Worm (Caenorhabditis elegans) whole organism, midembryonic: ENCODE data around the gene srw-8.

Source experiments
- T22C8.4 ChIP-seq: fragments of 200-800 bp; sonication (Bioruptor generic); IDR thresholded peaks from 2 replicates; pipeline ENCODE4 v1.3.6; 2022; ENCODE audit warnings: missing genetic modification characterization, missing compliant biosample characterization
- cog-1 ChIP-seq: sonication (generic microtip); optimal IDR thresholded peaks from 2 replicates; lab custom pipeline; 2016; ENCODE audit warnings: missing genetic modification characterization, missing compliant biosample characterization
- med-1 ChIP-seq: sonication (generic microtip); optimal IDR thresholded peaks from 2 replicates; lab custom pipeline; 2017; ENCODE audit warnings: missing genetic modification characterization, mild to moderate bottlenecking, missing compliant biosample characterization, antibody characterized with exemption, missing genetic modification reagents; ENCODE audit not compliant: insufficient read depth
- ref-1 ChIP-seq: fragments of 200-800 bp; sonication (Bioruptor generic); conservative IDR thresholded peaks from 2 replicates; pipeline ENCODE4 v1.3.6; 2022; ENCODE audit warnings: missing genetic modification reagents, missing genetic modification characterization, missing compliant biosample characterization
- tab-1 ChIP-seq: fragments of 200-800 bp; sonication (Bioruptor generic); IDR thresholded peaks from 2 replicates; pipeline ENCODE4 v1.3.6; 2022; ENCODE audit warnings: missing genetic modification characterization, missing compliant biosample characterization
- ztf-23 ChIP-seq: fragments of 200-800 bp; sonication (Bioruptor generic); IDR thresholded peaks from 2 replicates; pipeline ENCODE4 v1.3.6; 2022; ENCODE audit warnings: missing genetic modification reagents, missing genetic modification characterization, missing compliant biosample characterization
- ztf-29 ChIP-seq: fragments of 200-800 bp; sonication (Bioruptor generic); IDR thresholded peaks from 2 replicates; pipeline ENCODE4 v1.3.6; 2022; ENCODE audit warnings: missing genetic modification reagents, missing genetic modification characterization, missing compliant biosample characterization

DNA sequence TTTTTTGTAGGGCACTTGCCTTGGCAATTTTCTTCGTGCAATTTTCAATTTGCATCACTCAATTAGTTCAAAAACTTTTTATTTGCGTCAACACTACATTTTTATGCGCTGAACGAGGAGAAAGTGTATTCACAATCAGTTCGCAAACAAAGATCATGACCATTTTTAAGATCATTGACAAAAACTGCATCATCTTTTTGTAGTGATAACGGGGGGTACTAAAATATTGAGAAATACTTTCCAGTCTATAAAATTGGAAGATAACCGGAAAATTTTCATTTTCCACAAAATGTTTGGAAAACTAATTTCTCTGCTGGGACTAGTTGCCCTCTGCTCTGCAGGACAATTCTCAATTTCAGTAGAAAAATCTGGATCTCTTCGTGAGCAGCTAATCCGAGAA, 9.9 kb downstream of the srw-8 start, which contains the start of gene asp-8:
- TF ChIP-seq med-1 (no peak), tab-1 (GFP tag; lab: Robert Waterston, UW) (no peak), ztf-29 (GFP tag; lab: Robert Waterston, UW) (no peak), T22C8.4 (GFP tag; lab: Robert Waterston, UW) (no peak), ztf-23 (no peak), ref-1 (no peak), cog-1 (tag; lab: Kevin White, UChicago) (no peak)
